Worm (Caenorhabditis elegans) whole organism, midembryonic: Measurements from ENCODE around the gene C16C8.26.

Source experiments
- T22C8.4 ChIP-seq: fragments of 200-800 bp; sonication (Bioruptor generic); IDR thresholded peaks from 2 replicates; pipeline ENCODE4 v1.3.6; 2022; ENCODE audit warnings: missing genetic modification characterization, missing compliant biosample characterization
- cog-1 ChIP-seq: sonication (generic microtip); optimal IDR thresholded peaks from 2 replicates; lab custom pipeline; 2016; ENCODE audit warnings: missing genetic modification characterization, missing compliant biosample characterization
- flt-1 ChIP-seq: fragments of 200-800 bp; sonication (Bioruptor generic); IDR thresholded peaks from 2 replicates; pipeline ENCODE4 v1.3.6; 2022; ENCODE audit warnings: missing genetic modification characterization, missing compliant biosample characterization
- klf-2 ChIP-seq: fragments of 200-800 bp; sonication (Bioruptor generic); conservative IDR thresholded peaks from 2 replicates; pipeline ENCODE4 v1.3.6; 2022; ENCODE audit warnings: missing genetic modification reagents, missing genetic modification characterization, missing compliant biosample characterization
- med-1 ChIP-seq: sonication (generic microtip); optimal IDR thresholded peaks from 2 replicates; lab custom pipeline; 2017; ENCODE audit warnings: missing genetic modification characterization, mild to moderate bottlenecking, missing compliant biosample characterization, antibody characterized with exemption, missing genetic modification reagents; ENCODE audit not compliant: insufficient read depth
- ref-1 ChIP-seq: fragments of 200-800 bp; sonication (Bioruptor generic); conservative IDR thresholded peaks from 2 replicates; pipeline ENCODE4 v1.3.6; 2022; ENCODE audit warnings: missing genetic modification reagents, missing genetic modification characterization, missing compliant biosample characterization
- tab-1 ChIP-seq: fragments of 200-800 bp; sonication (Bioruptor generic); IDR thresholded peaks from 2 replicates; pipeline ENCODE4 v1.3.6; 2022; ENCODE audit warnings: missing genetic modification characterization, missing compliant biosample characterization
- ztf-23 ChIP-seq: fragments of 200-800 bp; sonication (Bioruptor generic); IDR thresholded peaks from 2 replicates; pipeline ENCODE4 v1.3.6; 2022; ENCODE audit warnings: missing genetic modification reagents, missing genetic modification characterization, missing compliant biosample characterization
- ztf-29 ChIP-seq: fragments of 200-800 bp; sonication (Bioruptor generic); IDR thresholded peaks from 2 replicates; pipeline ENCODE4 v1.3.6; 2022; ENCODE audit warnings: missing genetic modification reagents, missing genetic modification characterization, missing compliant biosample characterization

DNA sequence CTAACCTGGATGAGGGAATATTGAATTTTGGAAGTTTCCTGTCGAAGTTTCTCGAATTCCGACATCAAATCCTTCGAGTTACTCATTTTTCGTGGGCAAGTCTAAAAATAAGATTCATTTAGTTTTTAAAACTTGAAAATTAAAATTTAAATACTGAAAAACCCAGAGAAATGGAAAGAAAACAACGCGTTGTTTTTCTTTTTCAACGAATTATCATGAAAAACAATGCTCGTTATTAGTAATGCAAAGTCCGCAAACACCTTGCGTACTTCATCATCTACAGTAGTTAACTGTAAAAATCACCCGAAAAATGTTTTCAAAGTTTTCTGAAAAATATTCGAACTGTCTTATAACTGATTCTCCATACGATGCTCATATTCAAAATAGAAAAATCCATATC lies 13.8 kb downstream of the C16C8.26 start, which contains the start of gene C16C8.4:
- TF ChIP-seq flt-1 (no peak), cog-1 (no peak), ref-1 (no peak), klf-2 (GFP tag; lab: Robert Waterston, UW) (no peak), ztf-29 (GFP tag; lab: Robert Waterston, UW) (no peak), T22C8.4 (GFP tag; lab: Robert Waterston, UW) (no peak), med-1 (no peak), ztf-23 (GFP tag; lab: Robert Waterston, UW) (no peak), tab-1 (GFP tag; lab: Robert Waterston, UW) (no peak)
